Worm (Caenorhabditis elegans): ENCODE data around the gene T23F11.4.

T23F11.4 gene

DNA sequence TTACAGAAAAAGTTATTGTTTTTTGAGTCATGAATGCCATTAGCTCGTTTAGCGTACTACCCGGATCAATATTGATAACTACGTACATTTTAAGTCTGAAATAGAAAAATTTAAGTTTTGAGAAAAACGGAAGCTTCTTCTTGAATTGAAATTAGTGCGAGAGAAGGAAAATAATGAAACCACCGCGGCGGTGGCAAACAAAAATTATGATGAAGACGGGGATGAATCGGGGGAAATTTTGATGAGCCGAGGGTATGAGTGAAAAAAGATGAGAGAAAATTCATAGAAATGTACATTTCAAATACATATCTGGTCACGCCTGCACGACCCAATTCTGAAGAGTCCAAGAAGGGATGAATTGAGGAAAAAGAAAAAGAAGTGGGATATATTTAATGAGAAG, at the start of gene T23F11.4:
Gene T23F11.4, minus strand, starts transcription at position 101 of the 400 bp plus-strand sequence.
- TF ChIP-seq tbx-7 (tag; optimal IDR thresholded peaks at IDR 0.05) (no peak), fax-1 (tag; optimal IDR thresholded peaks at IDR 0.05) (no peak), sox-4 (tag; optimal IDR thresholded peaks at IDR 0.05) (no peak), pha-2 (tag; optimal IDR thresholded peaks at IDR 0.05) (no peak), lin-11 (tag; optimal IDR thresholded peaks at IDR 0.05) (no peak), che-1 (tag; optimal IDR thresholded peaks at IDR 0.05) (no peak), sox-2 (GFP tag; IDR thresholded peaks at IDR 0.05) (no peak), ceh-22 (tag; optimal IDR thresholded peaks at IDR 0.05) (no peak), unc-42 (tag; optimal IDR thresholded peaks at IDR 0.05) (no peak), gmeb-2 (tag; optimal IDR thresholded peaks at IDR 0.05) (no peak), elt-2 (tag; optimal IDR thresholded peaks at IDR 0.05) (no peak), ref-2 (tag; optimal IDR thresholded peaks at IDR 0.05) (no peak), unc-86 (tag; optimal IDR thresholded peaks at IDR 0.05) (no peak), hlh-15 (tag; optimal IDR thresholded peaks at IDR 0.05) (no peak), unc-55 (GFP tag; optimal IDR thresholded peaks at IDR 0.05) (no peak), zip-5 (tag; optimal IDR thresholded peaks at IDR 0.05) (no peak), T23F11.4 (GFP tag; optimal IDR thresholded peaks at IDR 0.05) (no peak), ceh-9 (tag; optimal IDR thresholded peaks at IDR 0.05) (no peak), npax-4 (tag; optimal IDR thresholded peaks at IDR 0.05) (no peak)

DNA sequence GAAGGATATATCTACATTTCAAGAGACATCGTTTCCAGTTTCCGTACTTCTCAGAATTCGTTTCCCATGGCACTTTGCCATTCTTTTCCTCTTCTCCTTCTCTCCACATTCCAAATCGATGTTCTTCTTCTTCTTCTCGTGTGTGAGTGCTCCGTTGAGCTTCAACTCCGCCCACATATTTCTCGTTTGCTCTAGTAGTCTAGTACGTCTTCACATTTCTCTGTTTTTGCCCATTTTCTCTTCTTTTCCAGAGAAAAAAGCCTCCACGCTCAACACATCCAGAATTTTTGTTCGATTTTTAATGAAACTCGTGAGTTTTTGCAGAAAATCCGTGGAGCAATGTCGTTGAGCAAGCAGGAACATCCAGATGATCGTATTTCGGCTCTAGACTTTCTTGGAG, 43.7 kb upstream of the T23F11.4 start, which contains the start of gene T04A8.18:
Gene T04A8.18, plus strand, starts transcription at position 301 of the 400 bp plus-strand sequence.
- TF ChIP-seq unc-42 (tag; optimal IDR thresholded peaks at IDR 0.05) (no peak), hlh-30 (tag; optimal IDR thresholded peaks at IDR 0.05; ENCODE audit: insufficient read depth) (no peak), che-1 (tag; optimal IDR thresholded peaks at IDR 0.05) (no peak), odd-2 (tag; optimal IDR thresholded peaks at IDR 0.05) (no peak), syd-9 (tag; optimal IDR thresholded peaks at IDR 0.05) (no peak), dmd-4 (tag; optimal IDR thresholded peaks at IDR 0.05; ENCODE audit: borderline replicate concordance) (no peak), nfya-1 (tag; optimal IDR thresholded peaks at IDR 0.05) (no peak), Y22D7AL.16 (tag; optimal IDR thresholded peaks at IDR 0.05) (no peak), ceh-31 (tag; optimal IDR thresholded peaks at IDR 0.05) (no peak), pag-3 (tag; optimal IDR thresholded peaks at IDR 0.05; ENCODE audit: borderline replicate concordance) (no peak), sdc-2 (tag; optimal IDR thresholded peaks at IDR 0.05) (no peak), sox-2 (GFP tag; IDR thresholded peaks at IDR 0.05) (no peak), zip-5 (tag; optimal IDR thresholded peaks at IDR 0.05) (no peak), tbx-2 (tag; optimal IDR thresholded peaks at IDR 0.05) (no peak), unc-55 (GFP tag; optimal IDR thresholded peaks at IDR 0.05) (no peak), eyg-1 (tag; optimal IDR thresholded peaks at IDR 0.05) (no peak)

DNA sequence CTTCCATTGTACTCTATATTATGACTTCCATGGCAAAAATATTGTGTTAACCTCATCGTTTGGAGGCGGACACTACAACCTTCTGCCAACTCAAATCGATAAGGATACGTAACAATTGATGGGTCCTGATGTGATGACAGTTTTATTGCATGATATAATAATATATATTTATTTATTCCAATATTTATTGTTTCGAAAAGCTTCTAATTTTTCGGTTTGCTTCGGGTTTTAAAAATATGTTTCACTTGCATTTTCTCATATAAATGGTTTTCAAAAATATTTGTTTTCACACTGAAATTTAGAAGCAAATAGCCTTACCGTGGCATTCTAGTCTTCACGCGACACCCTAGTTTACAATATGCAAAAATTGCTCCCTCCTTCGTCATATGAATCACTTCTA, 41.5 kb upstream of the T23F11.4 start, which contains the start of gene T04A8.13:
Gene T04A8.13, plus strand, starts transcription at position 301 of the 400 bp plus-strand sequence.
- TF ChIP-seq pha-4 (tag; optimal IDR thresholded peaks at IDR 0.05) = no peak
- TF ChIP-seq hlh-15 (tag; optimal IDR thresholded peaks at IDR 0.05) = no peak
- TF ChIP-seq mec-3 (tag; optimal IDR thresholded peaks at IDR 0.05; ENCODE audit: borderline replicate concordance) = no peak
- no peak for TF ChIP-seq nhr-232 (tag; optimal IDR thresholded peaks at IDR 0.05)
- no peak for TF ChIP-seq ceh-6 (GFP tag; optimal IDR thresholded peaks at IDR 0.05)
- no peak for TF ChIP-seq hlh-6 (tag; optimal IDR thresholded peaks at IDR 0.05)
- TF ChIP-seq elt-4 (tag; optimal IDR thresholded peaks at IDR 0.05) = no peak

DNA sequence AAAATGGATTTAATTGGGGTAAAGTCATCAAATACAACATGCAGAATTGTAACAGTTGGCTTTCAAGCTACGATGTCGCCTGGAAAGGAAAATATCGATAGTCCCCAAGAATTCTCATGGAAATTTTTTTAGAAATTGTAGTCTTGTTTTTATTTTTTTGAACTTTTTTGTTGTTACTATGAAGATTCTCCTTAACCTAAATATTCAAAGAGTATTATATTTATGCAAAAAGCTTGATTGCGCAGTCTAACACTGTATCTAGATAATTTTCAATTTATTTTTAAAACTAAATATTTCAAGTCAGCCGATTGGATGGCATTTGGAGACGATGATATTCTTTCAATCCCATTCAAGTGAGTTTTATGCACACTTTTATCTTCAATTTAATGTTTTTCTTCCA, 40.0 kb upstream of the T23F11.4 start, which contains the start of gene pgap-2:
Gene pgap-2, plus strand, starts transcription at position 301 of the 400 bp plus-strand sequence.
- no peak for TF ChIP-seq ceh-6 (GFP tag; optimal IDR thresholded peaks at IDR 0.05)
- TF ChIP-seq ceh-22 (tag; optimal IDR thresholded peaks at IDR 0.05) = no peak
- TF ChIP-seq pha-4 (tag; optimal IDR thresholded peaks at IDR 0.05) = no peak
- TF ChIP-seq K02D7.2 (tag; optimal IDR thresholded peaks at IDR 0.05) = no peak
- no peak for TF ChIP-seq gmeb-2 (tag; optimal IDR thresholded peaks at IDR 0.05)
- no peak for TF ChIP-seq ceh-19 (GFP tag; optimal IDR thresholded peaks at IDR 0.05)
- TF ChIP-seq C38D4.7 (GFP tag; optimal IDR thresholded peaks at IDR 0.05) = no peak
- TF ChIP-seq madf-2 (tag; optimal IDR thresholded peaks at IDR 0.05) = no peak
- TF ChIP-seq lim-6 (tag; optimal IDR thresholded peaks at IDR 0.05) = no peak

Data from whole organism, late embryonic.